Worm (Caenorhabditis elegans) whole organism, young adult: ENCODE results near the gene T01G6.10.

Source experiments
- B0336.3 ChIP-seq: fragments of 200-800 bp; sonication (Bioruptor generic); IDR thresholded peaks from 2 replicates; pipeline ENCODE4 v1.3.6; 2022; ENCODE audit warnings: missing genetic modification characterization, missing compliant biosample characterization
- D2030.7 ChIP-seq: fragments of 200-800 bp; sonication (Bioruptor generic); IDR thresholded peaks from 2 replicates; pipeline ENCODE4 v1.3.6; 2022; ENCODE audit warnings: missing genetic modification reagents, missing genetic modification characterization, missing compliant biosample characterization
- F57C9.4 ChIP-seq: sonication (generic microtip); optimal IDR thresholded peaks from 2 replicates; lab custom pipeline; 2017; ENCODE audit warnings: mild to moderate bottlenecking, missing genetic modification characterization, missing compliant biosample characterization
- Y53G8AR.9 ChIP-seq: fragments of 200-800 bp; sonication (Bioruptor generic); conservative IDR thresholded peaks from 2 replicates; pipeline ENCODE4 v1.3.6; 2022; ENCODE audit warnings: missing genetic modification reagents, missing genetic modification characterization, missing compliant biosample characterization
- Y56A3A.18 ChIP-seq: fragments of 200-800 bp; sonication (Bioruptor generic); IDR thresholded peaks from 2 replicates; pipeline ENCODE4 v1.3.6; 2022; ENCODE audit warnings: missing genetic modification reagents, missing genetic modification characterization, missing compliant biosample characterization
- atf-7 ChIP-seq: sonication (generic microtip); optimal IDR thresholded peaks from 2 replicates; lab custom pipeline; 2017; ENCODE audit warnings: mild to moderate bottlenecking, missing genetic modification characterization, missing compliant biosample characterization
- athp-1 ChIP-seq: sonication (generic microtip); optimal IDR thresholded peaks from 2 replicates; lab custom pipeline; 2017; ENCODE audit warnings: mild to moderate bottlenecking, missing genetic modification characterization, missing compliant biosample characterization
- ccch-3 ChIP-seq: fragments of 200-800 bp; sonication (Bioruptor generic); optimal IDR thresholded peaks from 2 replicates; lab custom pipeline; 2018; ENCODE audit warnings: mild to moderate bottlenecking, missing genetic modification characterization, missing compliant biosample characterization
- cebp-2 ChIP-seq: fragments of 200-800 bp; sonication (Bioruptor generic); IDR thresholded peaks from 2 replicates; pipeline ENCODE4 v1.3.6; 2022; ENCODE audit warnings: missing genetic modification characterization, missing compliant biosample characterization
- ceh-79 ChIP-seq: sonication (generic microtip); optimal IDR thresholded peaks from 2 replicates; lab custom pipeline; 2017; ENCODE audit warnings: mild to moderate bottlenecking, missing genetic modification characterization, missing compliant biosample characterization
- ceh-91 ChIP-seq: fragments of 200-800 bp; sonication (Bioruptor generic); IDR thresholded peaks from 2 replicates; pipeline ENCODE4 v1.3.6; 2022; ENCODE audit warnings: missing genetic modification reagents, missing genetic modification characterization, missing compliant biosample characterization
- die-1 ChIP-seq: sonication (generic microtip); optimal IDR thresholded peaks from 2 replicates; lab custom pipeline; 2016; ENCODE audit warnings: missing genotype, mild to moderate bottlenecking, missing genetic modification characterization, missing compliant biosample characterization
- egrh-3 ChIP-seq: fragments of 200-800 bp; sonication (Bioruptor generic); IDR thresholded peaks from 2 replicates; pipeline ENCODE4 v1.3.6; 2022; ENCODE audit warnings: missing genetic modification reagents, missing genetic modification characterization, missing compliant biosample characterization
- fkh-3 ChIP-seq: sonication (generic microtip); optimal IDR thresholded peaks from 2 replicates; lab custom pipeline; 2016; ENCODE audit warnings: mild to moderate bottlenecking, missing genetic modification characterization, missing compliant biosample characterization
- hmg-20 ChIP-seq: fragments of 200-800 bp; sonication (Bioruptor generic); IDR thresholded peaks from 2 replicates; pipeline ENCODE4 v1.3.6; 2022; ENCODE audit warnings: missing genetic modification reagents, missing genetic modification characterization, missing compliant biosample characterization
- lag-1 ChIP-seq: fragments of 200-800 bp; sonication (Bioruptor generic); IDR thresholded peaks from 2 replicates; pipeline ENCODE4 v1.3.6; 2022; ENCODE audit warnings: missing genetic modification reagents, missing genetic modification characterization, missing compliant biosample characterization
- lin-26 ChIP-seq: fragments of 200-800 bp; sonication (Bioruptor generic); IDR thresholded peaks from 2 replicates; pipeline ENCODE4 v1.3.6; 2022; ENCODE audit warnings: missing genetic modification reagents, missing genetic modification characterization, missing compliant biosample characterization
- lin-35 ChIP-seq, 3 experiments: fragments of 150-350 bp in 2 of 3; sonication (generic microtip) in 1 of 3; optimal IDR thresholded peaks; 2 replicates each; lab custom pipeline; 2014 to 2018; ENCODE audit warnings: missing biosample characterization in 3 of 3, missing genetic modification characterization in 3 of 3, missing genetic modification reagents in 3 of 3
- lin-40 ChIP-seq: sonication (generic microtip); optimal IDR thresholded peaks from 2 replicates; lab custom pipeline; 2016; ENCODE audit warnings: missing genetic modification characterization, mild to moderate bottlenecking, missing compliant biosample characterization, missing genotype, missing genetic modification reagents
- lsl-1 ChIP-seq: fragments of 200-800 bp; sonication (Bioruptor generic); optimal IDR thresholded peaks from 2 replicates; lab custom pipeline; 2018; ENCODE audit warnings: mild to moderate bottlenecking, missing genetic modification characterization, moderate library complexity, missing compliant biosample characterization
- lsy-27 ChIP-seq: sonication (generic microtip); optimal IDR thresholded peaks from 2 replicates; lab custom pipeline; 2017; ENCODE audit warnings: missing genetic modification characterization, mild to moderate bottlenecking, missing compliant biosample characterization, antibody characterized with exemption, missing genotype, borderline replicate concordance; ENCODE audit not compliant: insufficient read depth
- madf-10 ChIP-seq: sonication (generic microtip); optimal IDR thresholded peaks from 2 replicates; lab custom pipeline; 2016; ENCODE audit warnings: mild to moderate bottlenecking, missing genetic modification characterization, missing compliant biosample characterization
- madf-3 ChIP-seq: fragments of 200-800 bp; sonication (Bioruptor generic); IDR thresholded peaks from 2 replicates; pipeline ENCODE4 v1.3.6; 2022; ENCODE audit warnings: missing genetic modification reagents, missing genetic modification characterization, missing compliant biosample characterization
- nfya-1 ChIP-seq: sonication (generic microtip); optimal IDR thresholded peaks from 2 replicates; lab custom pipeline; 2017; ENCODE audit warnings: antibody characterized with exemption, missing compliant biosample characterization, missing genetic modification characterization, borderline replicate concordance; ENCODE audit not compliant: insufficient read depth
- nhr-120 ChIP-seq: fragments of 200-800 bp; sonication (Bioruptor generic); IDR thresholded peaks from 2 replicates; pipeline ENCODE4 v1.3.6; 2022; ENCODE audit warnings: missing genetic modification characterization, missing compliant biosample characterization
- nhr-80 ChIP-seq: sonication (generic microtip); optimal IDR thresholded peaks from 2 replicates; lab custom pipeline; 2016; ENCODE audit warnings: missing genetic modification characterization, missing compliant biosample characterization
- rcor-1 ChIP-seq: fragments of 200-800 bp; sonication (Bioruptor generic); IDR thresholded peaks from 2 replicates; pipeline ENCODE4 v1.3.6; 2022; ENCODE audit warnings: missing genetic modification reagents, missing genetic modification characterization, missing compliant biosample characterization
- rpc-1 ChIP-seq, 2 experiments: fragments of 150-350 bp in 1 of 2; sonication (generic microtip) in 1 of 2; optimal IDR thresholded peaks; 2 replicates each; lab custom pipeline; 2014 to 2018; ENCODE audit warnings: missing biosample characterization in 1 of 2, missing genetic modification characterization in 1 of 2, missing genetic modification reagents in 1 of 2, missing genotype in 1 of 2
- somi-1 ChIP-seq: fragments of 200-800 bp; sonication (Bioruptor generic); optimal IDR thresholded peaks from 2 replicates; lab custom pipeline; 2018; ENCODE audit warnings: mild to moderate bottlenecking, missing genetic modification characterization, missing compliant biosample characterization
- sptf-2 ChIP-seq: fragments of 200-800 bp; sonication (Bioruptor generic); optimal IDR thresholded peaks from 2 replicates; lab custom pipeline; 2018; ENCODE audit warnings: mild to moderate bottlenecking, missing genetic modification characterization, missing compliant biosample characterization
- tbp1 ChIP-seq: fragments of 200-800 bp; sonication (Bioruptor generic); optimal IDR thresholded peaks from 2 replicates; lab custom pipeline; 2018; ENCODE audit warnings: mild to moderate bottlenecking, missing genetic modification characterization, missing compliant biosample characterization
- tbx-9 ChIP-seq: sonication (generic microtip); optimal IDR thresholded peaks from 2 replicates; lab custom pipeline; 2016; ENCODE audit warnings: borderline replicate concordance, missing genetic modification characterization, inconsistent platforms, missing compliant biosample characterization
- tlf-1 ChIP-seq: fragments of 200-800 bp; sonication (Bioruptor generic); optimal IDR thresholded peaks from 2 replicates; lab custom pipeline; 2018; ENCODE audit warnings: mild to moderate bottlenecking, missing genetic modification characterization, missing compliant biosample characterization
- zfh-2 ChIP-seq: fragments of 200-800 bp; sonication (Bioruptor generic); conservative IDR thresholded peaks from 2 replicates; pipeline ENCODE4 v1.3.6; 2022; ENCODE audit warnings: missing genetic modification reagents, missing genetic modification characterization, missing compliant biosample characterization
- ztf-28 ChIP-seq: fragments of 200-800 bp; sonication (Bioruptor generic); IDR thresholded peaks from 2 replicates; pipeline ENCODE4 v1.3.6; 2022; ENCODE audit warnings: missing genetic modification reagents, missing genetic modification characterization, missing compliant biosample characterization
- ztf-3 ChIP-seq: fragments of 200-800 bp; sonication (Bioruptor generic); optimal IDR thresholded peaks from 2 replicates; lab custom pipeline; 2018; ENCODE audit warnings: mild to moderate bottlenecking, missing genetic modification characterization, missing compliant biosample characterization

T01G6.10 gene

ce11 chrV:474516-474915, 28.5 kb downstream of the T01G6.10 start, which contains the start of gene nhr-99:
Gene nhr-99 (plus strand): TSS chrV:474778.
- TF ChIP-seq atf-7 (peak; percentile 46), ztf-28 (GFP tag; lab: Robert Waterston, UW) (no peak), cebp-2 (no peak), nhr-80 (tag; lab: Kevin White, UChicago) (peak; percentile 59)

ce11 chrV:472589-472988, 30.4 kb downstream of the T01G6.10 start, which contains the start of gene srt-31:
Gene srt-31 (plus strand): TSS chrV:472889.
- TF ChIP-seq nhr-80 (tag; lab: Kevin White, UChicago) (no peak), F57C9.4 (no peak), ccch-3 (no peak), tbx-9 (tag; lab: Kevin White, UChicago) (no peak), ztf-28 (GFP tag; lab: Robert Waterston, UW) (no peak), ceh-91 (GFP tag; lab: Robert Waterston, UW) (no peak), lag-1 (GFP tag; lab: Robert Waterston, UW) (no peak), nfya-1 (tag; lab: Kevin White, UChicago) (no peak), ceh-79 (no peak), rcor-1 (GFP tag; lab: Robert Waterston, UW) (no peak), zfh-2 (no peak), rpc-1 (optimal IDR thresholded peaks at IDR 0.05; lab: Kevin White, UChicago) (no peak), rpc-1 (tag; optimal IDR thresholded peaks at IDR 0.05; lab: Kevin White, UChicago) (no peak), D2030.7 (GFP tag; lab: Robert Waterston, UW) (no peak), athp-1 (tag; lab: Kevin White, UChicago) (no peak), nhr-120 (GFP tag; lab: Robert Waterston, UW) (no peak), Y53G8AR.9 (GFP tag; lab: Robert Waterston, UW) (no peak), tbp1 (GFP tag; lab: Kevin White, UChicago) (no peak), die-1 (no peak), sptf-2 (GFP tag; lab: Kevin White, UChicago) (no peak)
- TF ChIP-seq, all 124 proteins: peak for 0

ce11 chrV:468460-468859, 34.6 kb downstream of the T01G6.10 start, which contains the start of gene srbc-57:
Gene srbc-57 (minus strand): TSS chrV:468560.
- TF ChIP-seq F57C9.4 = no peak
- TF ChIP-seq lin-26 (GFP tag; lab: Robert Waterston, UW) = no peak
- no peak for TF ChIP-seq lin-40 (tag; lab: Kevin White, UChicago)
- TF ChIP-seq lsy-27 (tag; lab: Kevin White, UChicago) = no peak

ce11 chrV:467507-467906, 35.5 kb downstream of the T01G6.10 start:
- TF ChIP-seq Y56A3A.18 (GFP tag; lab: Robert Waterston, UW) (no peak), somi-1 (no peak), madf-3 (GFP tag; lab: Robert Waterston, UW) (no peak), lin-35 (GFP tag; optimal IDR thresholded peaks at IDR 0.05; lab: Kevin White, UChicago) (no peak), F57C9.4 (no peak), B0336.3 (GFP tag; lab: Robert Waterston, UW) (no peak), egrh-3 (no peak), tlf-1 (no peak)
- TF ChIP-seq, all 124 proteins: peak for 0

- no peak for TF ChIP-seq fkh-3 (tag; lab: Kevin White, UChicago)
- TF ChIP-seq lsl-1 (GFP tag; lab: Kevin White, UChicago) = no peak
- no peak for TF ChIP-seq ztf-3 (GFP tag; lab: Kevin White, UChicago)
- TF ChIP-seq hmg-20 (GFP tag; lab: Robert Waterston, UW) = no peak
- TF ChIP-seq die-1 = no peak
- TF ChIP-seq nhr-120 (GFP tag; lab: Robert Waterston, UW) = no peak
- TF ChIP-seq madf-10 = no peak
- no peak for TF ChIP-seq nhr-80 (tag; lab: Kevin White, UChicago)
- TF ChIP-seq, all 124 proteins: peak for 0
Observed at ce11 chrV:465355-465754, 37.7 kb downstream of the T01G6.10 start.
